Fruit fly (Drosophila melanogaster) whole organism, embryonic: Measurements from ENCODE around the gene PK1-R.

Experiments
- CG12236 ChIP-seq: fragments of 200-800 bp; sonication (Bioruptor generic); optimal IDR thresholded peaks from 2 replicates; lab custom pipeline; 2016; ENCODE audit warnings: missing biosample characterization, missing genetic modification characterization
- CG1233 ChIP-seq: fragments of 200-800 bp; sonication (Bioruptor generic); optimal IDR thresholded peaks from 4 replicates; lab custom pipeline; 2018; ENCODE audit warnings: missing biosample characterization, mild to moderate bottlenecking, missing genetic modification characterization
- CG15479 ChIP-seq: fragments of 200-800 bp; sonication (Bioruptor generic); optimal IDR thresholded peaks from 3 replicates; lab custom pipeline; 2019; ENCODE audit warnings: missing biosample characterization, mild to moderate bottlenecking, missing genetic modification characterization, moderate library complexity
- CG2120 ChIP-seq: fragments of 200-800 bp; sonication (Bioruptor generic); optimal IDR thresholded peaks from 3 replicates; lab custom pipeline; 2016; ENCODE audit warnings: missing biosample characterization, missing genetic modification characterization
- CG2202 ChIP-seq: fragments of 200-800 bp; sonication (Bioruptor generic); optimal IDR thresholded peaks from 2 replicates; lab custom pipeline; 2018; ENCODE audit warnings: missing biosample characterization, mild to moderate bottlenecking, missing genetic modification characterization
- CG2712 ChIP-seq: fragments of 200-800 bp; optimal IDR thresholded peaks from 3 replicates; lab custom pipeline; 2019; ENCODE audit warnings: missing biosample characterization, mild to moderate bottlenecking, missing genetic modification characterization, moderate library complexity
- CG33213 ChIP-seq: fragments of 200-800 bp; sonication (Bioruptor generic); optimal IDR thresholded peaks from 3 replicates; lab custom pipeline; 2016; ENCODE audit warnings: missing biosample characterization, missing genetic modification characterization
- CG3838 ChIP-seq: fragments of 200-800 bp; sonication (Bioruptor generic); optimal IDR thresholded peaks from 3 replicates; lab custom pipeline; 2016; ENCODE audit warnings: missing biosample characterization, missing genetic modification characterization
- CG5180 ChIP-seq: fragments of 200-800 bp; sonication (Bioruptor generic); optimal IDR thresholded peaks from 3 replicates; lab custom pipeline; 2017; ENCODE audit warnings: missing biosample characterization, missing genetic modification characterization, mild to moderate bottlenecking, moderate library complexity, missing genetic modification reagents
- CG7987 ChIP-seq: fragments of 200-800 bp; sonication (Bioruptor generic); optimal IDR thresholded peaks from 2 replicates; lab custom pipeline; 2018; ENCODE audit warnings: missing biosample characterization, mild to moderate bottlenecking, missing genetic modification characterization, moderate library complexity
- CG8924 ChIP-seq: fragments of 200-800 bp; optimal IDR thresholded peaks from 3 replicates; lab custom pipeline; 2019; ENCODE audit warnings: missing biosample characterization, mild to moderate bottlenecking, missing genetic modification characterization, moderate library complexity
- CG9215 ChIP-seq: fragments of 200-800 bp; sonication (Bioruptor generic); IDR thresholded peaks from 2 replicates; pipeline ENCODE4 v1.3.6; 2022; ENCODE audit warnings: missing biosample characterization, missing genetic modification characterization
- CG9609 ChIP-seq: fragments of 200-800 bp; sonication (Bioruptor generic); optimal IDR thresholded peaks from 3 replicates; lab custom pipeline; 2016; ENCODE audit warnings: missing biosample characterization, missing genetic modification characterization
- D ChIP-seq, 2 experiments: fragments of 200-800 bp in 1 of 2; fragments of >200 bp in 1 of 2; sonication (Bioruptor generic) in 1 of 2; optimal IDR thresholded peaks; 2 replicates in 1 of 2; 3 replicates in 1 of 2; lab custom pipeline; 2017; ENCODE audit warnings: mild to moderate bottlenecking in 1 of 2, missing biosample characterization in 1 of 2, missing genetic modification characterization in 1 of 2, missing genetic modification reagents in 1 of 2
- Dfd ChIP-seq, 2 experiments: fragments of >200 bp; optimal IDR thresholded peaks; 2 replicates each; lab custom pipeline; 2017; ENCODE audit warnings: missing biosample characterization in 2 of 2, missing genetic modification characterization in 2 of 2
- Dip3 ChIP-seq: fragments of 200-800 bp; sonication (Bioruptor generic); optimal IDR thresholded peaks from 3 replicates; lab custom pipeline; 2016; ENCODE audit warnings: missing biosample characterization, missing genetic modification characterization
- Doc2 ChIP-seq: fragments of 200-800 bp; sonication (Bioruptor generic); IDR thresholded peaks from 2 replicates; pipeline ENCODE4 v1.3.6; 2022; ENCODE audit warnings: missing biosample characterization, missing genetic modification characterization
- Dp ChIP-seq: fragments of 200-800 bp; sonication (Bioruptor generic); optimal IDR thresholded peaks from 2 replicates; lab custom pipeline; 2018; ENCODE audit warnings: missing biosample characterization, mild to moderate bottlenecking, missing genetic modification characterization, moderate library complexity
- Hey ChIP-seq: fragments of 200-800 bp; sonication (Bioruptor generic); optimal IDR thresholded peaks from 3 replicates; lab custom pipeline; 2018; ENCODE audit warnings: missing biosample characterization, mild to moderate bottlenecking, missing genetic modification characterization
- HmgD ChIP-seq: fragments of 200-800 bp; sonication (Bioruptor generic); optimal IDR thresholded peaks from 3 replicates; lab custom pipeline; 2016; ENCODE audit warnings: missing biosample characterization, missing genetic modification characterization
- Hmx ChIP-seq: fragments of 200-800 bp; sonication (Bioruptor generic); optimal IDR thresholded peaks from 2 replicates; lab custom pipeline; 2016; ENCODE audit warnings: missing biosample characterization, missing genetic modification characterization
- Med ChIP-seq: fragments of 200-800 bp; sonication (Bioruptor generic); peaks from one replicate; lab custom pipeline; 2016; ENCODE audit warnings: missing biosample characterization, missing genetic modification characterization, mild to moderate bottlenecking, inconsistent platforms, moderate library complexity
- Mrtf ChIP-seq: fragments of 200-800 bp; sonication (Bioruptor generic); IDR thresholded peaks from 3 replicates; pipeline ENCODE4 v1.3.6; 2022; ENCODE audit warnings: missing biosample characterization, missing genetic modification characterization
- Myb ChIP-seq: fragments of 200-800 bp; sonication (Bioruptor generic); optimal IDR thresholded peaks from 2 replicates; lab custom pipeline; 2016; ENCODE audit warnings: missing biosample characterization, missing genetic modification characterization
- NC2α ChIP-seq: fragments of 200-800 bp; sonication (Bioruptor generic); optimal IDR thresholded peaks from 2 replicates; lab custom pipeline; 2016; ENCODE audit warnings: missing biosample characterization, missing genetic modification characterization
- NC2β ChIP-seq: fragments of 200-800 bp; sonication (Bioruptor generic); optimal IDR thresholded peaks from 2 replicates; lab custom pipeline; 2016; ENCODE audit warnings: missing biosample characterization, missing genetic modification characterization
- Ssrp ChIP-seq: fragments of 200-800 bp; sonication (Bioruptor generic); optimal IDR thresholded peaks from 2 replicates; lab custom pipeline; 2018; ENCODE audit warnings: missing biosample characterization, mild to moderate bottlenecking, missing genetic modification characterization, moderate library complexity
- TFAM ChIP-seq: fragments of 200-800 bp; sonication (Bioruptor generic); optimal IDR thresholded peaks from 2 replicates; lab custom pipeline; 2017; ENCODE audit warnings: missing biosample characterization, missing genetic modification characterization, inconsistent platforms
- ash1 ChIP-seq: fragments of 200-800 bp; sonication (Bioruptor generic); optimal IDR thresholded peaks from 2 replicates; lab custom pipeline; 2018; ENCODE audit warnings: missing biosample characterization, mild to moderate bottlenecking, missing genetic modification characterization
- bowl ChIP-seq: fragments of 200-800 bp; sonication (Bioruptor generic); IDR thresholded peaks from 2 replicates; pipeline ENCODE4 v1.3.6; 2022; ENCODE audit warnings: missing biosample characterization, missing genetic modification characterization
- dati ChIP-seq: fragments of 200-800 bp; sonication (Bioruptor generic); IDR thresholded peaks from 2 replicates; pipeline ENCODE4 v1.3.6; 2022; ENCODE audit warnings: missing biosample characterization, missing genetic modification characterization
- fu2 ChIP-seq: fragments of 200-800 bp; sonication (Bioruptor generic); optimal IDR thresholded peaks from 2 replicates; lab custom pipeline; 2016; ENCODE audit warnings: missing biosample characterization, missing genetic modification characterization
- gce ChIP-seq: fragments of 200-800 bp; sonication (Bioruptor generic); IDR thresholded peaks from 3 replicates; pipeline ENCODE4 v1.3.6; 2022; ENCODE audit warnings: missing biosample characterization, missing genetic modification characterization
- hkb ChIP-seq, 2 experiments: fragments of 200-800 bp in 1 of 2; fragments of >200 bp in 1 of 2; sonication (Bioruptor generic) in 1 of 2; IDR thresholded peaks in 1 of 2; optimal IDR thresholded peaks in 1 of 2; 2 replicates each; pipeline versions ENCODE4 v1.3.6 to Lab custom; 2017 to 2022; ENCODE audit warnings: missing biosample characterization in 1 of 2, missing genetic modification characterization in 1 of 2
- insv ChIP-seq, 2 experiments: fragments of 200-800 bp; sonication (Bioruptor generic); optimal IDR thresholded peaks; 3 replicates each; lab custom pipeline; 2016 to 2018; ENCODE audit warnings: missing biosample characterization in 2 of 2, missing genetic modification characterization in 2 of 2
- lilli ChIP-seq: fragments of 200-800 bp; sonication (Bioruptor generic); optimal IDR thresholded peaks from 3 replicates; lab custom pipeline; 2016; ENCODE audit warnings: missing biosample characterization, missing genetic modification characterization
- lmd ChIP-seq: fragments of 200-800 bp; sonication (Bioruptor generic); IDR thresholded peaks from 2 replicates; pipeline ENCODE4 v1.3.6; 2022; ENCODE audit warnings: missing biosample characterization, missing genetic modification characterization
- oc ChIP-seq: fragments of 200-800 bp; sonication (Bioruptor generic); optimal IDR thresholded peaks from 2 replicates; lab custom pipeline; 2018; ENCODE audit warnings: missing biosample characterization, mild to moderate bottlenecking, missing genetic modification characterization, moderate library complexity
- pnt ChIP-seq: fragments of 200-800 bp; sonication (Bioruptor generic); optimal IDR thresholded peaks from 3 replicates; lab custom pipeline; 2016; ENCODE audit warnings: missing biosample characterization, missing genetic modification characterization
- pros ChIP-seq: fragments of 200-800 bp; sonication (Bioruptor generic); optimal IDR thresholded peaks from 3 replicates; lab custom pipeline; 2019; ENCODE audit warnings: missing biosample characterization, mild to moderate bottlenecking, missing genetic modification characterization, moderate library complexity
- sc ChIP-seq, 3 experiments: fragments of >200 bp in 2 of 3; fragments of 200-800 bp in 1 of 3; sonication (Bioruptor generic) in 1 of 3; optimal IDR thresholded peaks; 2 replicates in 2 of 3; 3 replicates in 1 of 3; lab custom pipeline; 2017; ENCODE audit warnings: mild to moderate bottlenecking in 1 of 3, missing biosample characterization in 1 of 3, missing genetic modification characterization in 1 of 3, missing genetic modification reagents in 1 of 3
- sens-2 ChIP-seq: fragments of 200-800 bp; sonication (Bioruptor generic); IDR thresholded peaks from 2 replicates; pipeline ENCODE4 v1.3.6; 2022; ENCODE audit warnings: missing biosample characterization, missing genetic modification characterization
- sob ChIP-seq: fragments of 200-800 bp; sonication (Bioruptor generic); IDR thresholded peaks from 2 replicates; pipeline ENCODE4 v1.3.6; 2022; ENCODE audit warnings: missing biosample characterization, missing genetic modification characterization
- sr ChIP-seq: fragments of 200-800 bp; sonication (Bioruptor generic); IDR thresholded peaks from 3 replicates; pipeline ENCODE4 v1.3.6; 2022; ENCODE audit warnings: missing biosample characterization, missing genetic modification characterization
- sug ChIP-seq: fragments of 200-800 bp; optimal IDR thresholded peaks from 2 replicates; lab custom pipeline; 2019; ENCODE audit warnings: missing biosample characterization, mild to moderate bottlenecking, missing genetic modification characterization, moderate library complexity
- toy ChIP-seq: fragments of 200-800 bp; sonication (Bioruptor generic); IDR thresholded peaks from 2 replicates; pipeline ENCODE4 v1.3.6; 2022; ENCODE audit warnings: missing biosample characterization, missing genetic modification characterization
- ttk ChIP-seq: fragments of 200-800 bp; sonication (Bioruptor generic); IDR thresholded peaks from 2 replicates; pipeline ENCODE4 v2.1.2; 2022; ENCODE audit warnings: missing biosample characterization, missing genetic modification characterization
- vnd ChIP-seq: fragments of 200-800 bp; sonication (Bioruptor generic); IDR thresholded peaks from 3 replicates; pipeline ENCODE4 v1.3.6; 2022; ENCODE audit warnings: missing biosample characterization, missing genetic modification characterization; ENCODE audit not compliant: partially characterized antibody

Gene PK1-R

dm6 chr3R:14125479-14126121, 22.7 kb upstream of the PK1-R start, which contains the start of the genes 140up and Polr2B (continued):
- TF ChIP-seq Mrtf (peak; percentile 88), sug (tag; lab: Kevin White, UChicago) (peak; percentile 93), dati (GFP tag; lab: Robert Waterston, UW) (peak; percentile 72), ash1 (no peak), Dp (GFP tag; lab: Kevin White, UChicago) (peak; percentile 23), sens-2 (GFP tag; lab: Robert Waterston, UW) (0 out of 2 replicates have a peak, but pooled peaks have one; percentile 36), vnd (no peak), Hmx (GFP tag; lab: Kevin White, UChicago) (peak; percentile 26), Dfd (GFP tag; optimal IDR thresholded peaks at IDR 0.05; lab: Kevin White, UChicago) (no peak), Ssrp (tag; lab: Kevin White, UChicago) (peak; percentile 95), CG15479 (GFP tag; lab: Kevin White, UChicago) (no peak), fu2 (peak; percentile 73), CG3838 (peak; percentile 50), gce (GFP tag; lab: Robert Waterston, UW) (peak; percentile 63; the same call in 2 of the 3 replicates), Myb (peak; percentile 46), CG2712 (peak; percentile 96), CG1233 (peak; percentile 92), CG2120 (GFP tag; lab: Kevin White, UChicago) (peak; percentile 92), CG7987 (GFP tag; lab: Kevin White, UChicago) (peak; percentile 73), Dip3 (GFP tag; lab: Kevin White, UChicago) (peak; percentile 83), pros (GFP tag; lab: Kevin White, UChicago) (no peak), CG33213 (GFP tag; lab: Kevin White, UChicago) (peak; percentile 70), CG8924 (peak; percentile 94), sob (GFP tag; lab: Robert Waterston, UW) (peak; percentile 98), NC2β (GFP tag; lab: Kevin White, UChicago) (peak; percentile 60), D (optimal IDR thresholded peaks at IDR 0.05; lab: Kevin White, UChicago) (no peak), D (GFP tag; optimal IDR thresholded peaks at IDR 0.05; lab: Kevin White, UChicago) (peak; percentile 84), sr (GFP tag; lab: Robert Waterston, UW) (peak; percentile 44; the same call in 1 of the 3 replicates), bowl (peak; percentile 72; the same call in 1 of the 2 replicates), Doc2 (GFP tag; lab: Robert Waterston, UW) (peak; percentile 71; the same call in 1 of the 2 replicates), toy (GFP tag; lab: Robert Waterston, UW) (peak; percentile 85), sc (optimal IDR thresholded peaks at IDR 0.05; lab: Kevin White, UChicago) (no peak), sc (GFP tag; optimal IDR thresholded peaks at IDR 0.05; lab: Kevin White, UChicago) (peak; percentile 88), lmd (GFP tag; lab: Robert Waterston, UW) (peak; percentile 95), NC2α (GFP tag; lab: Kevin White, UChicago) (peak; percentile 9), Hey (tag; lab: Kevin White, UChicago) (no peak), pnt (GFP tag; lab: Kevin White, UChicago) (peak; percentile 81), oc (tag; lab: Kevin White, UChicago) (peak; percentile 89), TFAM (GFP tag; lab: Kevin White, UChicago) (peak; percentile 19), insv (GFP tag; optimal IDR thresholded peaks at IDR 0.05; lab: Kevin White, UChicago) (peak in 1 of 2 experiments; percentile 69), hkb (optimal IDR thresholded peaks at IDR 0.05; lab: Kevin White, UChicago) (no peak), hkb (GFP tag; IDR thresholded peaks at IDR 0.05; lab: Robert Waterston, UW) (peak; percentile 90), CG2202 (tag; lab: Kevin White, UChicago) (peak; percentile 82), CG12236 (no peak), lilli (GFP tag; lab: Kevin White, UChicago) (peak; percentile 89), CG9215 (GFP tag; lab: Robert Waterston, UW) (peak; percentile 94), HmgD (GFP tag; lab: Kevin White, UChicago) (peak; percentile 58), CG5180 (GFP tag; lab: Kevin White, UChicago) (peak; percentile 58), CG9609 (GFP tag; lab: Kevin White, UChicago) (peak; percentile 79), ttk (peak; percentile 89), Med (GFP tag; lab: Kevin White, UChicago) (peak; percentile 96)
